Fruit fly (Drosophila melanogaster) whole organism, embryonic: ENCODE measurements around the gene SdhC.

ENCODE experiments used
- Bgb ChIP-seq: fragments of 200-800 bp; sonication (Bioruptor generic); IDR thresholded peaks from 2 replicates; pipeline ENCODE4 v1.3.6; 2022; ENCODE audit warnings: missing biosample characterization, missing genetic modification characterization; ENCODE audit not compliant: partially characterized antibody
- CG10462 ChIP-seq: fragments of 200-800 bp; sonication (Bioruptor generic); optimal IDR thresholded peaks from 2 replicates; lab custom pipeline; 2016; ENCODE audit warnings: missing biosample characterization, missing genetic modification characterization
- CG11398 ChIP-seq: fragments of 200-800 bp; sonication (Bioruptor generic); optimal IDR thresholded peaks from 2 replicates; lab custom pipeline; 2016; ENCODE audit warnings: missing biosample characterization, missing genetic modification characterization
- CG11504 ChIP-seq: fragments of 200-800 bp; sonication (Bioruptor generic); optimal IDR thresholded peaks from 3 replicates; lab custom pipeline; 2019; ENCODE audit warnings: missing biosample characterization, mild to moderate bottlenecking, missing genetic modification characterization, moderate library complexity
- CG13894 ChIP-seq: fragments of 200-800 bp; sonication (Bioruptor generic); optimal IDR thresholded peaks from 3 replicates; lab custom pipeline; 2018; ENCODE audit warnings: missing biosample characterization, mild to moderate bottlenecking, missing genetic modification characterization, moderate library complexity
- CG17186 ChIP-seq: fragments of 200-800 bp; sonication (Bioruptor generic); optimal IDR thresholded peaks from 3 replicates; lab custom pipeline; 2017; ENCODE audit warnings: missing biosample characterization, missing genetic modification reagents, missing genetic modification characterization
- CG17612 ChIP-seq: fragments of 200-800 bp; sonication (Bioruptor generic); IDR thresholded peaks from 2 replicates; pipeline ENCODE4 v1.3.6; 2022; ENCODE audit warnings: missing biosample characterization, missing genetic modification characterization
- CG1832 ChIP-seq: fragments of 200-800 bp; sonication (Bioruptor generic); optimal IDR thresholded peaks from 2 replicates; lab custom pipeline; 2017; ENCODE audit warnings: missing biosample characterization, mild to moderate bottlenecking, missing genetic modification characterization, inconsistent platforms
- CG31441 ChIP-seq: fragments of 200-800 bp; sonication (Bioruptor generic); IDR thresholded peaks from 2 replicates; pipeline ENCODE4 v1.3.6; 2022; ENCODE audit warnings: missing biosample characterization, missing genetic modification characterization
- CG33213 ChIP-seq: fragments of 200-800 bp; sonication (Bioruptor generic); optimal IDR thresholded peaks from 3 replicates; lab custom pipeline; 2016; ENCODE audit warnings: missing biosample characterization, missing genetic modification characterization
- CG6854 ChIP-seq: fragments of 200-800 bp; sonication (Bioruptor generic); optimal IDR thresholded peaks from 3 replicates; lab custom pipeline; 2017; ENCODE audit warnings: missing biosample characterization, mild to moderate bottlenecking, missing genetic modification characterization
- CG8089 ChIP-seq: fragments of 200-800 bp; sonication (Bioruptor generic); optimal IDR thresholded peaks from 3 replicates; lab custom pipeline; 2016; ENCODE audit warnings: missing biosample characterization, missing genetic modification characterization
- CG8281 ChIP-seq: fragments of 200-800 bp; sonication (Bioruptor generic); optimal IDR thresholded peaks from 2 replicates; lab custom pipeline; 2018; ENCODE audit warnings: missing biosample characterization, mild to moderate bottlenecking, missing genetic modification characterization, moderate library complexity
- CG8765 ChIP-seq: fragments of 200-800 bp; sonication (Bioruptor generic); IDR thresholded peaks from 2 replicates; pipeline ENCODE4 v1.3.6; 2022; ENCODE audit warnings: missing biosample characterization, missing genetic modification characterization
- Dad ChIP-seq: fragments of 200-800 bp; sonication (Bioruptor generic); optimal IDR thresholded peaks from 3 replicates; lab custom pipeline; 2016; ENCODE audit warnings: missing biosample characterization, missing genetic modification characterization
- Dfd ChIP-seq, 2 experiments: fragments of >200 bp; optimal IDR thresholded peaks; 2 replicates each; lab custom pipeline; 2017; ENCODE audit warnings: missing biosample characterization in 2 of 2, missing genetic modification characterization in 2 of 2
- Doc3 ChIP-seq: fragments of 200-800 bp; sonication (Bioruptor generic); IDR thresholded peaks from 3 replicates; pipeline ENCODE4 v1.3.6; 2022; ENCODE audit warnings: missing biosample characterization, missing genetic modification characterization; ENCODE audit not compliant: partially characterized antibody
- Ets65A ChIP-seq: fragments of 200-800 bp; sonication (Bioruptor generic); peaks from one replicate; lab custom pipeline; 2016; ENCODE audit warnings: missing biosample characterization, missing genetic modification characterization
- Optix ChIP-seq: fragments of 200-800 bp; sonication (Bioruptor generic); IDR thresholded peaks from 3 replicates; pipeline ENCODE4 v1.3.6; 2022; ENCODE audit warnings: missing biosample characterization, missing genetic modification characterization
- Rfx ChIP-seq: fragments of 200-800 bp; sonication (Bioruptor generic); IDR thresholded peaks from 2 replicates; pipeline ENCODE4 v1.3.6; 2022; ENCODE audit warnings: missing biosample characterization, missing genetic modification characterization
- Trl ChIP-seq, 3 experiments: fragments of >200 bp in 2 of 3; fragments of 200-800 bp in 1 of 3; sonication (Bioruptor generic) in 1 of 3; optimal IDR thresholded peaks; 2 replicates in 1 of 3; 3 replicates in 2 of 3; lab custom pipeline; 2016 to 2017; ENCODE audit warnings: missing biosample characterization in 1 of 3, missing genetic modification characterization in 1 of 3
- ab ChIP-seq: fragments of 200-800 bp; sonication (Bioruptor generic); optimal IDR thresholded peaks from 2 replicates; lab custom pipeline; 2016; ENCODE audit warnings: missing biosample characterization, missing genetic modification characterization
- aop ChIP-seq: fragments of 200-800 bp; sonication (Bioruptor generic); IDR thresholded peaks from 2 replicates; pipeline ENCODE4 v1.3.6; 2022; ENCODE audit warnings: missing biosample characterization, missing genetic modification characterization
- ap ChIP-seq: fragments of 200-800 bp; sonication (Bioruptor generic); IDR thresholded peaks from 2 replicates; pipeline ENCODE4 v1.3.6; 2022; ENCODE audit warnings: missing biosample characterization, missing genetic modification characterization
- bbx ChIP-seq: fragments of 200-800 bp; sonication (Bioruptor generic); IDR thresholded peaks from 2 replicates; pipeline ENCODE4 v1.3.6; 2022; ENCODE audit warnings: missing biosample characterization, missing genetic modification characterization; ENCODE audit not compliant: partially characterized antibody
- caup ChIP-seq: fragments of 200-800 bp; sonication (Bioruptor generic); optimal IDR thresholded peaks from 3 replicates; lab custom pipeline; 2017; ENCODE audit warnings: missing biosample characterization, mild to moderate bottlenecking, missing genetic modification characterization, moderate library complexity; ENCODE audit not compliant: severe bottlenecking
- da ChIP-seq: fragments of 200-800 bp; sonication (Bioruptor generic); optimal IDR thresholded peaks from 2 replicates; lab custom pipeline; 2016; ENCODE audit warnings: missing biosample characterization, missing genetic modification characterization
- dmrt99B ChIP-seq: fragments of 200-800 bp; sonication (Bioruptor generic); optimal IDR thresholded peaks from 2 replicates; lab custom pipeline; 2018; ENCODE audit warnings: missing biosample characterization, mild to moderate bottlenecking, missing genetic modification characterization, moderate library complexity
- eyg ChIP-seq: fragments of 200-800 bp; sonication (Bioruptor generic); optimal IDR thresholded peaks from 3 replicates; lab custom pipeline; 2016; ENCODE audit warnings: missing biosample characterization, missing genetic modification characterization
- gcm2 ChIP-seq: fragments of 200-800 bp; sonication (Bioruptor generic); optimal IDR thresholded peaks from 2 replicates; lab custom pipeline; 2016; ENCODE audit warnings: missing biosample characterization, missing genetic modification characterization
- gro ChIP-seq: fragments of 200-800 bp; sonication (Bioruptor generic); optimal IDR thresholded peaks from 2 replicates; lab custom pipeline; 2016; ENCODE audit warnings: missing biosample characterization, missing genetic modification characterization
- hkb ChIP-seq, 2 experiments: fragments of 200-800 bp in 1 of 2; fragments of >200 bp in 1 of 2; sonication (Bioruptor generic) in 1 of 2; IDR thresholded peaks in 1 of 2; optimal IDR thresholded peaks in 1 of 2; 2 replicates each; pipeline versions ENCODE4 v1.3.6 to Lab custom; 2017 to 2022; ENCODE audit warnings: missing biosample characterization in 1 of 2, missing genetic modification characterization in 1 of 2
- lab ChIP-seq: fragments of 200-800 bp; sonication (Bioruptor generic); optimal IDR thresholded peaks from 3 replicates; lab custom pipeline; 2017; ENCODE audit warnings: missing biosample characterization, missing genetic modification characterization, mild to moderate bottlenecking, moderate library complexity, missing genetic modification reagents
- lola ChIP-seq, 3 experiments: fragments of >200 bp in 2 of 3; fragments of 200-800 bp in 1 of 3; sonication (Bioruptor generic) in 1 of 3; optimal IDR thresholded peaks; 2 replicates each; lab custom pipeline; 2017 to 2019; ENCODE audit warnings: missing biosample characterization in 3 of 3, missing genetic modification characterization in 3 of 3, mild to moderate bottlenecking in 1 of 3, moderate library complexity in 1 of 3
- mam ChIP-seq: fragments of 200-800 bp; sonication (Bioruptor generic); optimal IDR thresholded peaks from 3 replicates; lab custom pipeline; 2016; ENCODE audit warnings: missing biosample characterization, missing genetic modification characterization
- ro ChIP-seq: fragments of 200-800 bp; sonication (Bioruptor generic); IDR thresholded peaks from 2 replicates; pipeline ENCODE4 v1.3.6; 2022; ENCODE audit warnings: missing biosample characterization, missing genetic modification characterization
- row ChIP-seq: fragments of 200-800 bp; sonication (Bioruptor generic); IDR thresholded peaks from 3 replicates; pipeline ENCODE4 v1.3.6; 2022; ENCODE audit warnings: missing biosample characterization, missing genetic modification characterization
- sima ChIP-seq: fragments of 200-800 bp; sonication (Bioruptor generic); optimal IDR thresholded peaks from 2 replicates; lab custom pipeline; 2016; ENCODE audit warnings: missing biosample characterization, missing genetic modification characterization
- sr ChIP-seq: fragments of 200-800 bp; sonication (Bioruptor generic); IDR thresholded peaks from 3 replicates; pipeline ENCODE4 v1.3.6; 2022; ENCODE audit warnings: missing biosample characterization, missing genetic modification characterization

Gene SdhC

dm6 chr3R:11198062-11198472, 11.6 kb downstream of the SdhC start (continued):
- no peak for TF ChIP-seq sima (GFP tag; lab: Kevin White, UChicago)
- TF ChIP-seq Ets65A (GFP tag; lab: Kevin White, UChicago): peak; percentile 57
- TF ChIP-seq CG8765: no peak
- peak; percentile 44; the same call in 1 of the 2 replicates for TF ChIP-seq Rfx (GFP tag; lab: Robert Waterston, UW)
- no peak for TF ChIP-seq ap (GFP tag; lab: Robert Waterston, UW)
- peak; percentile 18 for TF ChIP-seq gro
- TF ChIP-seq CG17612 (GFP tag; lab: Robert Waterston, UW): no peak
- peak; percentile 43 for TF ChIP-seq CG13894 (tag; lab: Kevin White, UChicago)
- no peak for TF ChIP-seq da (GFP tag; lab: Kevin White, UChicago)
- TF ChIP-seq caup (GFP tag; lab: Kevin White, UChicago): peak; percentile 38
- peak; percentile 27 for TF ChIP-seq dmrt99B
- no peak for TF ChIP-seq CG8089 (GFP tag; lab: Kevin White, UChicago)
- TF ChIP-seq CG1832 (GFP tag; lab: Kevin White, UChicago): peak; percentile 76
- TF ChIP-seq row (GFP tag; lab: Robert Waterston, UW): peak; percentile 70
- TF ChIP-seq Doc3 (GFP tag; lab: Robert Waterston, UW): no peak

- TF ChIP-seq sr (GFP tag; lab: Robert Waterston, UW): peak; percentile 6
- TF ChIP-seq CG11398: peak; percentile 71
- peak in 1 of 2 experiments; percentile 28 for TF ChIP-seq Dfd (GFP tag; optimal IDR thresholded peaks at IDR 0.05; lab: Kevin White, UChicago)
- peak; percentile 85; the same call in 2 of the 3 replicates for TF ChIP-seq Optix (GFP tag; lab: Robert Waterston, UW)
- no peak for TF ChIP-seq ro (GFP tag; lab: Robert Waterston, UW)
- TF ChIP-seq CG10462: no peak
- peak; percentile 54 to 58 for TF ChIP-seq Trl (optimal IDR thresholded peaks at IDR 0.05; lab: Kevin White, UChicago)
- no peak for TF ChIP-seq Trl (GFP tag; optimal IDR thresholded peaks at IDR 0.05; lab: Kevin White, UChicago)
- peak; percentile 13; the same call in 1 of the 2 replicates for TF ChIP-seq bbx
- TF ChIP-seq CG8281 (tag; lab: Kevin White, UChicago): no peak
- TF ChIP-seq CG6854 (GFP tag; lab: Kevin White, UChicago): no peak
- TF ChIP-seq Bgb (GFP tag; lab: Robert Waterston, UW): peak; percentile 26; the same call in 1 of the 2 replicates
- peak; percentile 49; the same call in 1 of the 2 replicates for TF ChIP-seq aop
- TF ChIP-seq Doc3 (GFP tag; lab: Robert Waterston, UW): no peak
- TF ChIP-seq Dad: no peak
- peak; percentile 76 for TF ChIP-seq ab
- TF ChIP-seq CG33213: peak; percentile 75
- TF ChIP-seq hkb (optimal IDR thresholded peaks at IDR 0.05; lab: Kevin White, UChicago): peak; percentile 33
- TF ChIP-seq hkb (GFP tag; IDR thresholded peaks at IDR 0.05; lab: Robert Waterston, UW): no peak
- TF ChIP-seq CG11504: no peak
- TF ChIP-seq CG17186 (GFP tag; lab: Kevin White, UChicago): no peak
- no peak for TF ChIP-seq eyg (GFP tag; lab: Kevin White, UChicago)
- no peak for TF ChIP-seq lab
- peak; percentile 50 for TF ChIP-seq gcm2 (GFP tag; lab: Kevin White, UChicago)
- peak in 1 of 3 experiments; percentile 26 for TF ChIP-seq lola (GFP tag; optimal IDR thresholded peaks at IDR 0.05; lab: Kevin White, UChicago)
- peak; percentile 90 for TF ChIP-seq mam (GFP tag; lab: Kevin White, UChicago)
- peak; percentile 44; the same call in 1 of the 2 replicates for TF ChIP-seq CG31441 (GFP tag; lab: Robert Waterston, UW)
These were observed 12.3 kb downstream of the SdhC start, which contains the start of gene cu for dm6 chr3R:11197389-11197716. TSS of gene cu (plus strand) at chr3R:11197592.
